Fruit fly (Drosophila melanogaster) whole organism, wandering third instar larva: ENCODE data around the gene Ice2.

ENCODE experiments used
- Abd-B ChIP-seq: fragments of >200 bp; optimal IDR thresholded peaks from 2 replicates; lab custom pipeline; 2017; ENCODE audit warnings: missing biosample characterization, missing genetic modification characterization
- CG9705 ChIP-seq: fragments of 200-800 bp; sonication (Bioruptor generic); optimal IDR thresholded peaks from 2 replicates; lab custom pipeline; 2018; ENCODE audit warnings: missing biosample characterization, mild to moderate bottlenecking, missing genetic modification characterization
- CrebA ChIP-seq: fragments of 200-800 bp; sonication (Bioruptor generic); optimal IDR thresholded peaks from 2 replicates; lab custom pipeline; 2016; ENCODE audit warnings: missing biosample characterization, mild to moderate bottlenecking, missing genetic modification characterization, borderline replicate concordance
- Dif ChIP-seq: fragments of 200-275, 200-300 bp; sonication (Bioruptor generic); optimal IDR thresholded peaks from 2 replicates; lab custom pipeline; 2018; ENCODE audit warnings: missing biosample characterization, missing genetic modification characterization; ENCODE audit not compliant: partially characterized antibody
- GATAd ChIP-seq: sonication (Bioruptor generic); optimal IDR thresholded peaks from 2 replicates; lab custom pipeline; 2016; ENCODE audit warnings: missing biosample characterization, missing genetic modification characterization
- HLH106 ChIP-seq: fragments of 200-800 bp; optimal IDR thresholded peaks from 3 replicates; lab custom pipeline; 2019; ENCODE audit warnings: missing biosample characterization, mild to moderate bottlenecking, missing genetic modification characterization, moderate library complexity
- Hnf4 ChIP-seq: fragments of 200-800 bp; sonication (Bioruptor generic); optimal IDR thresholded peaks from 2 replicates; lab custom pipeline; 2016; ENCODE audit warnings: missing biosample characterization, mild to moderate bottlenecking, missing genetic modification characterization
- Hr78 ChIP-seq: fragments of >200 bp; optimal IDR thresholded peaks from 2 replicates; lab custom pipeline; 2017; ENCODE audit warnings: missing biosample characterization, missing genetic modification characterization
- Hr83 ChIP-seq: fragments of 200-300 bp; sonication (Bioruptor generic); optimal IDR thresholded peaks from 2 replicates; lab custom pipeline; 2016; ENCODE audit warnings: missing biosample characterization, mild to moderate bottlenecking, missing genetic modification characterization, moderate library complexity; ENCODE audit not compliant: poor library complexity, severe bottlenecking
- Jra ChIP-seq: sonication (Bioruptor generic); optimal IDR thresholded peaks from 2 replicates; lab custom pipeline; 2016; ENCODE audit warnings: missing biosample characterization, missing genetic modification characterization
- Mio ChIP-seq: sonication (Bioruptor generic); optimal IDR thresholded peaks from 2 replicates; lab custom pipeline; 2016; ENCODE audit warnings: missing biosample characterization, missing genetic modification characterization
- Myc ChIP-seq: fragments of >200 bp; optimal IDR thresholded peaks from 2 replicates; lab custom pipeline; 2017
- N ChIP-seq: fragments of >200 bp; optimal IDR thresholded peaks from 2 replicates; lab custom pipeline; 2018; ENCODE audit warnings: missing biosample characterization, missing external identifiers, missing genetic modification characterization
- OdsH ChIP-seq: fragments of 200-800 bp; sonication (Bioruptor generic); optimal IDR thresholded peaks from 2 replicates; lab custom pipeline; 2016; ENCODE audit warnings: missing biosample characterization, mild to moderate bottlenecking, missing genetic modification characterization
- Sp1 ChIP-seq: fragments of 200-800 bp; sonication (Bioruptor generic); optimal IDR thresholded peaks from 3 replicates; lab custom pipeline; 2019; ENCODE audit warnings: missing biosample characterization, mild to moderate bottlenecking, missing genetic modification characterization, moderate library complexity
- Vsx2 ChIP-seq: fragments of 200-300, 225-300 bp; sonication (Bioruptor generic); optimal IDR thresholded peaks from 2 replicates; lab custom pipeline; 2018; ENCODE audit warnings: missing biosample characterization, missing genetic modification characterization; ENCODE audit not compliant: partially characterized antibody
- br ChIP-seq: fragments of 200-800 bp; sonication (Bioruptor generic); optimal IDR thresholded peaks from 2 replicates; lab custom pipeline; 2016; ENCODE audit warnings: missing biosample characterization, missing genetic modification characterization
- brk ChIP-seq: fragments of 200-800 bp; sonication (Bioruptor generic); optimal IDR thresholded peaks from 2 replicates; lab custom pipeline; 2016; ENCODE audit warnings: missing biosample characterization, mild to moderate bottlenecking, missing genetic modification characterization
- dl ChIP-seq, 2 experiments: fragments of 175-275, 200-275 bp in 1 of 2; fragments of 200-275 bp in 1 of 2; sonication (Bioruptor generic); optimal IDR thresholded peaks; lab custom pipeline; 2018; ENCODE audit warnings: mild to moderate bottlenecking in 2 of 2, missing biosample characterization in 2 of 2, missing genetic modification characterization in 2 of 2, moderate library complexity in 2 of 2; ENCODE audit not compliant: partially characterized antibody in 2 of 2, insufficient read depth in 1 of 2
- dmrt93B ChIP-seq: fragments of 200-800 bp; sonication (Bioruptor generic); optimal IDR thresholded peaks from 2 replicates; lab custom pipeline; 2018; ENCODE audit warnings: missing biosample characterization, mild to moderate bottlenecking, missing genetic modification characterization
- dsf ChIP-seq: sonication (Bioruptor generic); optimal IDR thresholded peaks from 2 replicates; lab custom pipeline; 2016; ENCODE audit warnings: missing biosample characterization, missing genetic modification characterization, borderline replicate concordance
- ey ChIP-seq: fragments of 200-800 bp; sonication (Bioruptor generic); optimal IDR thresholded peaks from 2 replicates; lab custom pipeline; 2016; ENCODE audit warnings: missing biosample characterization, missing genetic modification characterization
- foxo ChIP-seq, 2 experiments: fragments of 200-800 bp; sonication (Bioruptor generic); optimal IDR thresholded peaks; 2 replicates in 1 of 2; 3 replicates in 1 of 2; lab custom pipeline; 2016 to 2017; ENCODE audit warnings: missing biosample characterization in 2 of 2, missing genetic modification characterization in 2 of 2
- fru ChIP-seq: fragments of 200-800 bp; sonication (Bioruptor generic); optimal IDR thresholded peaks from 3 replicates; lab custom pipeline; 2016; ENCODE audit warnings: missing biosample characterization, mild to moderate bottlenecking, missing genetic modification characterization
- h ChIP-seq: fragments of 200-800 bp; sonication (Bioruptor generic); optimal IDR thresholded peaks from 3 replicates; lab custom pipeline; 2016; ENCODE audit warnings: missing biosample characterization, mild to moderate bottlenecking, missing genetic modification characterization
- jim ChIP-seq: fragments of 175-275, 200-325 bp; sonication (Bioruptor generic); optimal IDR thresholded peaks from 2 replicates; lab custom pipeline; 2016; ENCODE audit warnings: missing biosample characterization, mild to moderate bottlenecking, missing genetic modification characterization
- lola ChIP-seq: fragments of >200 bp; optimal IDR thresholded peaks from 2 replicates; lab custom pipeline; 2017; ENCODE audit warnings: missing biosample characterization, missing genetic modification characterization
- pan ChIP-seq: fragments of >200 bp; optimal IDR thresholded peaks from 2 replicates; lab custom pipeline; 2017
- psq ChIP-seq: fragments of 200-800 bp; sonication (Bioruptor generic); optimal IDR thresholded peaks from 3 replicates; lab custom pipeline; 2017; ENCODE audit warnings: missing biosample characterization, mild to moderate bottlenecking, missing genetic modification characterization, moderate library complexity
- rgr ChIP-seq: fragments of 200-800 bp; sonication (Bioruptor generic); optimal IDR thresholded peaks from 3 replicates; lab custom pipeline; 2016; ENCODE audit warnings: missing biosample characterization, mild to moderate bottlenecking, missing genetic modification characterization
- sage ChIP-seq: fragments of 200-800 bp; sonication (Bioruptor generic); optimal IDR thresholded peaks from 2 replicates; lab custom pipeline; 2016; ENCODE audit warnings: missing biosample characterization, mild to moderate bottlenecking, missing genetic modification characterization
- sv ChIP-seq: fragments of 200-800 bp; sonication (Bioruptor generic); optimal IDR thresholded peaks from 3 replicates; lab custom pipeline; 2016; ENCODE audit warnings: missing biosample characterization, missing genetic modification characterization
- tai ChIP-seq: sonication (Bioruptor generic); optimal IDR thresholded peaks from 2 replicates; lab custom pipeline; 2016; ENCODE audit warnings: missing biosample characterization, missing genetic modification characterization
- woc ChIP-seq: sonication (Bioruptor generic); optimal IDR thresholded peaks from 2 replicates; lab custom pipeline; 2016; ENCODE audit warnings: missing biosample characterization, mild to moderate bottlenecking, missing genetic modification characterization

Ice2 gene

DNA sequence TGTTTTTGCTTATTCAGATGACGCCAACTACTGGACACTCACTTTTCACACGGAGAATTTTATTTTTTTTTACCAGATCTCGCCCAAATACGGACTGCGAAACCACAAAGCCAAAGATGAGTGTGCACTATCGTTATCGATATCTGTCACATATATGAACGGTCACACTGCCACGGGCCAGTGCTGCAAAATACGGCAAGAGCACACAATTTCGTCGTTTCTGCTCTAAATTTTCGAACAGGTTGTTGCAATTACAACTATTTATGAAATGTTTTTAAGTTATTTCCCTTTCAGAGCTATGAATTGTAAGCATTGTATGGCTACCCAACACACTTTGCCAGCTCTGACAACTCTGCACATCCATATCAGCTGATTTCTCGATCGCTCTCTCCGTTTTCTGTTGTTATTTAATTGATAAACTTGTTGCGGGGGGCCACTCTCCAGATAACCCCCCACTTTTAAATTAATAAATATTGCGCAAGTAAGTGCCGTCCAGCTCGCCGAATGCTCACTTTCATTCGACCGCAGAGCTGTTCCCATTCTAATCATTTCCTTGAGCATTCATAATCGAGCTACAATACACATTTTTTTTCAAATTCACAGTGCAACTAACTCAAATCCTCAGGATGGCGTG is 2.5 kb upstream of the Ice2 start, which contains the start of the genes slmb and CG5793:
Gene slmb, minus strand, starts transcription at position 134 of the 634 bp plus-strand sequence.
Gene CG5793, plus strand, starts transcription at position 222 of the 634 bp plus-strand sequence.
- peak in 1 of 2 experiments; percentile 82 for TF ChIP-seq foxo (GFP tag; optimal IDR thresholded peaks at IDR 0.05; lab: Kevin White, UChicago)
- TF ChIP-seq Hnf4 (GFP tag; lab: Kevin White, UChicago), result no peak
- TF ChIP-seq Dif, result no peak
- peak; percentile 58 for TF ChIP-seq HLH106 (tag; lab: Kevin White, UChicago)
- TF ChIP-seq ey (GFP tag; lab: Kevin White, UChicago), result peak; percentile 64
- no peak for TF ChIP-seq GATAd
- peak; percentile 81 for TF ChIP-seq Jra
- TF ChIP-seq rgr (GFP tag; lab: Kevin White, UChicago), result peak; percentile 74
- TF ChIP-seq Myc (lab: Kevin White, UChicago), result peak; percentile 50
- peak; percentile 58 for TF ChIP-seq psq (GFP tag; lab: Kevin White, UChicago)
- TF ChIP-seq Hr83 (GFP tag; lab: Kevin White, UChicago), result peak; percentile 80
- no peak for TF ChIP-seq dsf (GFP tag; lab: Kevin White, UChicago)
- no peak for TF ChIP-seq Vsx2 (GFP tag; lab: Kevin White, UChicago)
- TF ChIP-seq CrebA (GFP tag; lab: Kevin White, UChicago), result no peak
- TF ChIP-seq Sp1 (GFP tag; lab: Kevin White, UChicago), result peak; percentile 63
- TF ChIP-seq Mio (GFP tag; lab: Kevin White, UChicago), result no peak
- peak; percentile 49 for TF ChIP-seq OdsH (GFP tag; lab: Kevin White, UChicago)
- peak; percentile 47 for TF ChIP-seq sv
- TF ChIP-seq Abd-B (GFP tag; lab: Kevin White, UChicago), result no peak
- peak; percentile 25 for TF ChIP-seq CG9705
- no peak for TF ChIP-seq fru (GFP tag; lab: Kevin White, UChicago)

dm6 chr3R:21129617-21130016 is 399 bp upstream of the Ice2 start, which contains the start of gene Obp93a:
Gene Obp93a, minus strand, starts transcription at chr3R:21129717.
- TF ChIP-seq foxo (GFP tag; optimal IDR thresholded peaks at IDR 0.05; lab: Kevin White, UChicago) (no peak), GATAd (no peak), Hr83 (GFP tag; lab: Kevin White, UChicago) (no peak), Dif (no peak), dmrt93B (no peak), dsf (GFP tag; lab: Kevin White, UChicago) (no peak), OdsH (GFP tag; lab: Kevin White, UChicago) (no peak), pan (lab: Kevin White, UChicago) (no peak), woc (no peak), sage (GFP tag; lab: Kevin White, UChicago) (no peak), dl (GFP tag; optimal IDR thresholded peaks at IDR 0.05; lab: Kevin White, UChicago; ENCODE audit: insufficient read depth in 1 of 2, partially characterized antibody in 2 of 2) (no peak), Myc (lab: Kevin White, UChicago) (no peak), jim (GFP tag; lab: Kevin White, UChicago) (no peak), CrebA (GFP tag; lab: Kevin White, UChicago) (no peak), br (GFP tag; lab: Kevin White, UChicago) (no peak), tai (GFP tag; lab: Kevin White, UChicago) (no peak)
- TF ChIP-seq, all 38 proteins: peak for 0

DNA sequence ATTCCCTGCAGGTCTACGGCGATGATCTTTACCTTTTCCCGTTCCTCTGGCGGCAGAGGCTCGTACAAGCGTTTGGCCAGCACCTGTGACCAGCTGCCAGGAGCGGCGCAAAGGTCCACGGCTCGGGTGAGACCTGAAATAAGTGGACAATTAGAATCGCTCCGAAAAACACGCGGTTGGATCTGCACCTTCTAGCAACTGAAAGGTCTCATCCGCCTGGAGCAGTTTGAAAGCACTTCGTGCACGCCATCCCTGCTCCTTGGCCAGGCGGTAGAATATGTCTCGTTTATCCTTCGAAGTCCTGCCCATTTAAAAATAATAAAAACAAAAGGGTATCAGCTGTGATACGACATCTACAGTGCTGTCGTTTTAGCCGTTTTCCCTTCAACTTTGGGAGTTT is 3.5 kb downstream of the Ice2 start, which contains the start of gene Trm7-34:
Gene Trm7-34, minus strand, starts transcription at position 365 of the 400 bp plus-strand sequence.
- TF ChIP-seq GATAd, result no peak
- TF ChIP-seq brk (GFP tag; lab: Kevin White, UChicago), result no peak
- no peak for TF ChIP-seq sage (GFP tag; lab: Kevin White, UChicago)
- TF ChIP-seq Hr83 (GFP tag; lab: Kevin White, UChicago), result no peak
- TF ChIP-seq dsf (GFP tag; lab: Kevin White, UChicago), result no peak
- TF ChIP-seq h, result no peak
- TF ChIP-seq Vsx2 (GFP tag; lab: Kevin White, UChicago), result no peak
- no peak for TF ChIP-seq dmrt93B
- TF ChIP-seq br (GFP tag; lab: Kevin White, UChicago), result no peak
- TF ChIP-seq Hr78 (GFP tag; lab: Kevin White, UChicago), result no peak
- no peak for TF ChIP-seq N (GFP tag; lab: Kevin White, UChicago)
- TF ChIP-seq OdsH (GFP tag; lab: Kevin White, UChicago), result no peak
- no peak for TF ChIP-seq Hnf4 (GFP tag; lab: Kevin White, UChicago)
- no peak for TF ChIP-seq jim (GFP tag; lab: Kevin White, UChicago)
- TF ChIP-seq Abd-B (GFP tag; lab: Kevin White, UChicago), result no peak
- TF ChIP-seq dl (GFP tag; optimal IDR thresholded peaks at IDR 0.05; lab: Kevin White, UChicago; ENCODE audit: insufficient read depth in 1 of 2, partially characterized antibody in 2 of 2), result no peak
- no peak for TF ChIP-seq ey (GFP tag; lab: Kevin White, UChicago)
- no peak for TF ChIP-seq lola (GFP tag; lab: Kevin White, UChicago)
- no peak for TF ChIP-seq foxo (GFP tag; optimal IDR thresholded peaks at IDR 0.05; lab: Kevin White, UChicago)
